Worm (Caenorhabditis elegans): ENCODE results near the gene tag-322.

Gene tag-322

ce11 chrIV:7770162-7770561 lies 15.2 kb downstream of the tag-322 start, which contains the start of gene rdl-1:
Gene rdl-1, minus strand, starts transcription at chrIV:7770262.
- TF ChIP-seq elt-2 (tag; optimal IDR thresholded peaks at IDR 0.05) (no peak), sptf-1 (tag; optimal IDR thresholded peaks at IDR 0.05) (no peak), nhr-85 (tag) (no peak), snu-23 (GFP tag; optimal IDR thresholded peaks at IDR 0.05) (no peak)

ce11 chrIV:7764319-7764718 lies 21.0 kb downstream of the tag-322 start:
- TF ChIP-seq aly-2 (tag; optimal IDR thresholded peaks at IDR 0.05) = no peak

- no peak for TF ChIP-seq zip-4 (GFP tag; optimal IDR thresholded peaks at IDR 0.05)
- no peak for TF ChIP-seq ceh-8 (GFP tag; optimal IDR thresholded peaks at IDR 0.05)
- no peak for TF ChIP-seq nhr-77 (tag; optimal IDR thresholded peaks at IDR 0.05)
- TF ChIP-seq rnt-1 (tag; optimal IDR thresholded peaks at IDR 0.05) = no peak
- TF ChIP-seq grh-1 (GFP tag; IDR thresholded peaks at IDR 0.05) = no peak
- TF ChIP-seq tlp-1 (tag; optimal IDR thresholded peaks at IDR 0.05) = no peak
- TF ChIP-seq nhr-19 (GFP tag; conservative IDR thresholded peaks at IDR 0.05) = no peak
- TF ChIP-seq nhr-11 (tag; optimal IDR thresholded peaks at IDR 0.05) = no peak
- no peak for TF ChIP-seq nhr-84 (tag; optimal IDR thresholded peaks at IDR 0.05)
- no peak for TF ChIP-seq fos-1 (tag; optimal IDR thresholded peaks at IDR 0.05)
- no peak for TF ChIP-seq C16A3.4 (tag; optimal IDR thresholded peaks at IDR 0.05)
- no peak for TF ChIP-seq hlh-17 (GFP tag; optimal IDR thresholded peaks at IDR 0.05; ENCODE audit: borderline replicate concordance)
- TF ChIP-seq vab-15 (tag; optimal IDR thresholded peaks at IDR 0.05) = no peak
- TF ChIP-seq swsn-7 (tag; optimal IDR thresholded peaks at IDR 0.05) = no peak
- no peak for TF ChIP-seq ama-1 (optimal IDR thresholded peaks at IDR 0.05)
- TF ChIP-seq jun-1 (tag; optimal IDR thresholded peaks at IDR 0.05) = no peak
Observed at ce11 chrIV:7763748-7764147, 21.6 kb downstream of the tag-322 start, which contains the start of the genes C46A5.6 and C46A5.1. Gene C46A5.6, minus strand, starts transcription at chrIV:7763848. Gene C46A5.1, plus strand, starts transcription at chrIV:7763931.

ce11 chrIV:7760117-7760516 lies 25.2 kb downstream of the tag-322 start, which contains the start of gene del-7:
Gene del-7, plus strand, starts transcription at chrIV:7760417.
- TF ChIP-seq xbp-1 (tag; optimal IDR thresholded peaks at IDR 0.05) = no peak
- no peak for TF ChIP-seq zag-1 (tag; optimal IDR thresholded peaks at IDR 0.05)
- TF ChIP-seq dpl-1 (GFP tag; optimal IDR thresholded peaks at IDR 0.05) = no peak
- no peak for TF ChIP-seq efl-3 (GFP tag; optimal IDR thresholded peaks at IDR 0.05)
- TF ChIP-seq skn-1 (tag; optimal IDR thresholded peaks at IDR 0.05) = no peak
- no peak for TF ChIP-seq sptf-1 (tag; optimal IDR thresholded peaks at IDR 0.05)
- TF ChIP-seq hpl-2 (GFP tag; optimal IDR thresholded peaks at IDR 0.05) = no peak
- TF ChIP-seq blmp-1 (tag; optimal IDR thresholded peaks at IDR 0.05) = no peak
- TF ChIP-seq C04F5.9 (tag; optimal IDR thresholded peaks at IDR 0.05) = no peak
- no peak for TF ChIP-seq C34B4.2 (tag; optimal IDR thresholded peaks at IDR 0.05)
- TF ChIP-seq nhr-12 (tag; optimal IDR thresholded peaks at IDR 0.05) = no peak
- no peak for TF ChIP-seq tlp-1 (tag; optimal IDR thresholded peaks at IDR 0.05)

ce11 chrIV:7759527-7759926 lies 25.8 kb downstream of the tag-322 start, which contains the start of gene dsb-3:
Gene dsb-3, minus strand, starts transcription at chrIV:7759627.
- TF ChIP-seq ama-1 (optimal IDR thresholded peaks at IDR 0.05) (no peak), nhr-12 (tag; optimal IDR thresholded peaks at IDR 0.05) (no peak), nhr-19 (GFP tag; conservative IDR thresholded peaks at IDR 0.05) (no peak), sptf-1 (tag; optimal IDR thresholded peaks at IDR 0.05) (no peak), mdl-1 (tag; optimal IDR thresholded peaks at IDR 0.05) (no peak), unc-62 (GFP tag; optimal IDR thresholded peaks at IDR 0.05) (no peak), lsy-2 (tag; optimal IDR thresholded peaks at IDR 0.05) (no peak), nhr-71 (tag; optimal IDR thresholded peaks at IDR 0.05) (no peak), elt-2 (tag; optimal IDR thresholded peaks at IDR 0.05) (no peak), jun-1 (tag; optimal IDR thresholded peaks at IDR 0.05) (no peak), snu-23 (GFP tag; optimal IDR thresholded peaks at IDR 0.05) (no peak), skn-1 (tag; optimal IDR thresholded peaks at IDR 0.05) (no peak)
